Fruit fly (Drosophila melanogaster): ENCODE results near the gene CG5177.

CG5177 gene

dm6 chr2L:7426326-7427066 lies 21.5 kb downstream of the CG5177 start, which contains the start of gene muc (continued):
- TF ChIP-seq Dad (GFP tag; optimal IDR thresholded peaks at IDR 0.05) (no peak), hb (GFP tag; IDR thresholded peaks at IDR 0.05; ENCODE audit: partially characterized antibody) (peak; percentile 22; the same call in 1 of the 3 replicates), CG5180 (GFP tag; optimal IDR thresholded peaks at IDR 0.05) (no peak), slou (GFP tag; optimal IDR thresholded peaks at IDR 0.05) (peak; percentile 41), sens-2 (GFP tag; IDR thresholded peaks at IDR 0.05) (no peak), ttk (GFP tag; IDR thresholded peaks at IDR 0.05) (no peak), CG12744 (GFP tag; optimal IDR thresholded peaks at IDR 0.05) (no peak), CG34422 (GFP tag; IDR thresholded peaks at IDR 0.05) (peak; percentile 8; the same call in 1 of the 3 replicates), pros (GFP tag; optimal IDR thresholded peaks at IDR 0.05) (no peak), CG3281 (GFP tag; optimal IDR thresholded peaks at IDR 0.05) (no peak), hkb (optimal IDR thresholded peaks at IDR 0.05) (peak; percentile 79), hkb (GFP tag; IDR thresholded peaks at IDR 0.05) (no peak), CG6765 (GFP tag; optimal IDR thresholded peaks at IDR 0.05) (no peak), bsh (GFP tag; optimal IDR thresholded peaks at IDR 0.05) (peak in 1 of 2 experiments; percentile 31), Jarid2 (GFP tag; optimal IDR thresholded peaks at IDR 0.05) (no peak), CG13123 (GFP tag; optimal IDR thresholded peaks at IDR 0.05) (no peak), fd64A (GFP tag; optimal IDR thresholded peaks at IDR 0.05) (no peak), CG15601 (tag; optimal IDR thresholded peaks at IDR 0.05) (peak; percentile 33), CG2120 (GFP tag; optimal IDR thresholded peaks at IDR 0.05) (peak; percentile 62), Gsc (GFP tag; IDR thresholded peaks at IDR 0.05) (no peak), CG31365 (tag; optimal IDR thresholded peaks at IDR 0.05) (no peak), chif (GFP tag; optimal IDR thresholded peaks at IDR 0.05) (peak in 1 of 2 experiments; percentile 60), NC2β (GFP tag; optimal IDR thresholded peaks at IDR 0.05) (peak; percentile 21), CG32532 (GFP tag; IDR thresholded peaks at IDR 0.05) (peak; percentile 70), Atf3 (GFP tag; optimal IDR thresholded peaks at IDR 0.05) (no peak), TFAM (GFP tag; optimal IDR thresholded peaks at IDR 0.05) (no peak), CG5953 (GFP tag; IDR thresholded peaks at IDR 0.05) (no peak), CG2678 (tag; optimal IDR thresholded peaks at IDR 0.05) (peak; percentile 53), CG11456 (GFP tag; IDR thresholded peaks at IDR 0.05) (peak; percentile 63; the same call in 1 of the 3 replicates), CG14014 (GFP tag; IDR thresholded peaks at IDR 0.05) (0 out of 2 replicates have a peak, but pooled peaks have one; percentile 14), lbe (GFP tag; optimal IDR thresholded peaks at IDR 0.05) (peak; percentile 38), cg (GFP tag; optimal IDR thresholded peaks at IDR 0.05) (no peak), pho (GFP tag; optimal IDR thresholded peaks at IDR 0.05) (peak; percentile 51), Ets97D (GFP tag; optimal IDR thresholded peaks at IDR 0.05) (peak; percentile 62), chm (GFP tag; IDR thresholded peaks at IDR 0.05) (peak; percentile 59; the same call in 1 of the 2 replicates), CG9437 (GFP tag; optimal IDR thresholded peaks at IDR 0.05) (peak; percentile 61), CG6689 (GFP tag; IDR thresholded peaks at IDR 0.05) (peak; percentile 40), CG13624 (GFP tag; optimal IDR thresholded peaks at IDR 0.05) (peak; percentile 15), ERR (GFP tag; optimal IDR thresholded peaks at IDR 0.05) (no peak), CG14667 (GFP tag; IDR thresholded peaks at IDR 0.05) (no peak), vfl (GFP tag; optimal IDR thresholded peaks at IDR 0.05) (no peak), trem (tag; optimal IDR thresholded peaks at IDR 0.05) (peak; percentile 49), vvl (GFP tag; IDR thresholded peaks at IDR 0.05) (peak; percentile 60), usp (GFP tag; optimal IDR thresholded peaks at IDR 0.05) (no peak), br (optimal IDR thresholded peaks at IDR 0.05) (no peak), jumu (GFP tag; optimal IDR thresholded peaks at IDR 0.05) (no peak), mam (GFP tag; optimal IDR thresholded peaks at IDR 0.05) (peak; percentile 52), dimm (GFP tag; IDR thresholded peaks at IDR 0.05) (no peak), Nf-YB (GFP tag; optimal IDR thresholded peaks at IDR 0.05) (no peak), crc (GFP tag; optimal IDR thresholded peaks at IDR 0.05) (no peak), CG7928 (GFP tag; optimal IDR thresholded peaks at IDR 0.05) (peak; percentile 13)

Measured in whole organism, embryonic.